Worm (Caenorhabditis elegans): ENCODE measurements around the gene M02E1.4.
"Not testable (repeated sequence)": the region's sequence is repeated elsewhere in the genome, so short reads cannot be mapped to it uniquely, and the experiment has no call there.

DNA sequence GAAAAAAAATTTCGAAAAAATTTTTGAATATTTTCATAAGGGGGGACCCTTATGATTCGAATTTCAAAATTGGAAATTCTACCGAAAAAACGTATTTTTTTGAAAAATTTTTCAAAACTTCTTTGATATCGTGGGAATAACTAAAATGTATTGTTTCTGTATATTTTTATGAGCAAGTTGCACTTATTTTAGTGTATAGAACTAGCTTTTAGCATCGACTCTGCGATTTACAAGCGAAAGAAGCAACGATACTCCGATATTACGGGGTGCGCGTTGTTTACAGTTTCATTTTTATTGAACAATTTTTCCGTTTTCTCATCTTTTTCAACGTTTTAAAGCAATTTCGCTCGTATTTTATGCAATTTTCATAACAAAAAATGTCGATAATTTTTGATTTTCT lies 9.1 kb downstream of the M02E1.4 start, which contains the start of gene M02E1.3:
- TF ChIP-seq lin-35 (GFP tag; optimal IDR thresholded peaks at IDR 0.05); F22D6.2 (tag; optimal IDR thresholded peaks at IDR 0.05); unc-130 (GFP tag; optimal IDR thresholded peaks at IDR 0.05); ztf-6 (GFP tag; IDR thresholded peaks at IDR 0.05); ceh-91 (GFP tag; IDR thresholded peaks at IDR 0.05); ztf-28 (GFP tag; IDR thresholded peaks at IDR 0.05); rcor-1 (GFP tag; IDR thresholded peaks at IDR 0.05): not testable (repeated sequence)

Data from whole organism, young adult.